Worm (Caenorhabditis elegans): ENCODE measurements around the gene Y65A5A.2.

Y65A5A.2 gene

ce11 chrIV:16411713-16412112, at the start of gene Y65A5A.2:
TSS of gene Y65A5A.2 (plus strand) at chrIV:16412020.
- TF ChIP-seq mdl-1 (tag; optimal IDR thresholded peaks at IDR 0.05) (no peak), unc-62 (GFP tag; optimal IDR thresholded peaks at IDR 0.05) (no peak), elt-1 (tag; optimal IDR thresholded peaks at IDR 0.05) (no peak), mml-1 (tag; optimal IDR thresholded peaks at IDR 0.05) (no peak), elt-2 (tag; optimal IDR thresholded peaks at IDR 0.05) (no peak)

ce11 chrIV:16364581-16364980, 47.2 kb upstream of the Y65A5A.2 start:
- TF ChIP-seq pqm-1 (tag; optimal IDR thresholded peaks at IDR 0.05) (peak; percentile 4), pha-4 (tag; optimal IDR thresholded peaks at IDR 0.05) (peak; percentile 0), elt-2 (tag; optimal IDR thresholded peaks at IDR 0.05) (peak; percentile 47), daf-12 (tag; optimal IDR thresholded peaks at IDR 0.05) (no peak)

DNA sequence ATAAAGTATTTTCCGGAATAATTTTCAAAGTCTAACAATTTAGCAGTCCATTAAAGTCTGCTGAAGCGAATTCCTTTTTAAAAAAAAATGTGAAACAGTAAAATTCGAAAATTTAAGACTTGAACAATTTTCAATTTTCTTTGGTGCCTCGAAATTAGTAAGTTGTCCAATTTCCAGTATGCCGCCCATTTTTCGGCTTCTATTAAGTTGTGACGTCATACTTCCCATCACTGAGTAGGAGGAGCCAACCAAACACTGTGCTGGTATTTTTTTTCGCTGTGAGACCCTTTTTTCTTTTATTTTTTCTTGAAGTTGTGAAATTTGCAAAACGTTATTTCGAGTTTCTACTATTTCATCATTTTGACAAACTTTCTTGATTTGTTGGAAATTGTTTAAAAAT, 41.2 kb upstream of the Y65A5A.2 start:
- TF ChIP-seq fkh-2 (tag; optimal IDR thresholded peaks at IDR 0.05): no peak
- no peak for TF ChIP-seq lin-39 (tag; optimal IDR thresholded peaks at IDR 0.05)
- TF ChIP-seq hmg-11 (tag; optimal IDR thresholded peaks at IDR 0.05): no peak
- no peak for TF ChIP-seq tbx-2 (tag; optimal IDR thresholded peaks at IDR 0.05)
- TF ChIP-seq aly-2 (tag; optimal IDR thresholded peaks at IDR 0.05): no peak
- no peak for TF ChIP-seq lin-15B (tag; optimal IDR thresholded peaks at IDR 0.05)
- no peak for TF ChIP-seq lsy-12 (tag; optimal IDR thresholded peaks at IDR 0.05)
- no peak for TF ChIP-seq ceh-16 (tag; optimal IDR thresholded peaks at IDR 0.05)
- no peak for TF ChIP-seq pqm-1 (tag; optimal IDR thresholded peaks at IDR 0.05)
- no peak for TF ChIP-seq ceh-82 (tag; optimal IDR thresholded peaks at IDR 0.05)
- TF ChIP-seq ZK546.5 (tag; optimal IDR thresholded peaks at IDR 0.05): no peak
- no peak for TF ChIP-seq unc-62 (GFP tag; optimal IDR thresholded peaks at IDR 0.05)
- no peak for TF ChIP-seq nfya-1 (tag; optimal IDR thresholded peaks at IDR 0.05; ENCODE audit: insufficient read depth)
- TF ChIP-seq elt-2 (tag; optimal IDR thresholded peaks at IDR 0.05): no peak
- TF ChIP-seq snpc-4 (tag; optimal IDR thresholded peaks at IDR 0.05): no peak
- TF ChIP-seq eor-1 (tag; optimal IDR thresholded peaks at IDR 0.05): no peak
- TF ChIP-seq nhr-77 (tag; optimal IDR thresholded peaks at IDR 0.05): no peak
- TF ChIP-seq nhr-25 (tag; optimal IDR thresholded peaks at IDR 0.05): no peak

ce11 chrIV:16377942-16378341, 33.9 kb upstream of the Y65A5A.2 start:
- TF ChIP-seq daf-12 (tag; optimal IDR thresholded peaks at IDR 0.05): no peak
- TF ChIP-seq ceh-28 (tag; optimal IDR thresholded peaks at IDR 0.05): no peak
- no peak for TF ChIP-seq mdl-1 (tag; optimal IDR thresholded peaks at IDR 0.05)
- TF ChIP-seq sea-2 (GFP tag; optimal IDR thresholded peaks at IDR 0.05): no peak
- TF ChIP-seq ceh-16 (tag; optimal IDR thresholded peaks at IDR 0.05): no peak
- TF ChIP-seq lin-39 (tag; optimal IDR thresholded peaks at IDR 0.05): no peak
- no peak for TF ChIP-seq egl-27 (tag; optimal IDR thresholded peaks at IDR 0.05)
- no peak for TF ChIP-seq unc-39 (tag; optimal IDR thresholded peaks at IDR 0.05)
- no peak for TF ChIP-seq ZK546.5 (tag; optimal IDR thresholded peaks at IDR 0.05)

- no peak for TF ChIP-seq ceh-9 (tag; optimal IDR thresholded peaks at IDR 0.05)
- no peak for TF ChIP-seq fkh-10 (GFP tag; optimal IDR thresholded peaks at IDR 0.05)
- no peak for TF ChIP-seq tbx-2 (tag; optimal IDR thresholded peaks at IDR 0.05)
- TF ChIP-seq pha-4 (tag; optimal IDR thresholded peaks at IDR 0.05): no peak
- TF ChIP-seq eor-1 (tag; optimal IDR thresholded peaks at IDR 0.05): no peak
- TF ChIP-seq nhr-77 (tag; optimal IDR thresholded peaks at IDR 0.05): no peak
- TF ChIP-seq nhr-11 (tag; optimal IDR thresholded peaks at IDR 0.05): no peak
- TF ChIP-seq ama-1 (optimal IDR thresholded peaks at IDR 0.05): no peak
- no peak for TF ChIP-seq sea-2 (GFP tag; optimal IDR thresholded peaks at IDR 0.05)
- no peak for TF ChIP-seq nfya-1 (tag; optimal IDR thresholded peaks at IDR 0.05; ENCODE audit: insufficient read depth)
- TF ChIP-seq unc-39 (tag; optimal IDR thresholded peaks at IDR 0.05): no peak
- TF ChIP-seq elt-1 (tag; optimal IDR thresholded peaks at IDR 0.05): no peak
- no peak for TF ChIP-seq jun-1 (tag; optimal IDR thresholded peaks at IDR 0.05)
- TF ChIP-seq mdl-1 (tag; optimal IDR thresholded peaks at IDR 0.05): no peak
- TF ChIP-seq ceh-28 (tag; optimal IDR thresholded peaks at IDR 0.05): no peak
- TF ChIP-seq lin-15B (tag; optimal IDR thresholded peaks at IDR 0.05): no peak
- no peak for TF ChIP-seq nhr-76 (tag; optimal IDR thresholded peaks at IDR 0.05)
These were observed 31.5 kb upstream of the Y65A5A.2 start for ce11 chrIV:16380278-16380677.

- TF ChIP-seq skn-1 (tag; optimal IDR thresholded peaks at IDR 0.05): no peak
- no peak for TF ChIP-seq pqm-1 (tag; optimal IDR thresholded peaks at IDR 0.05)
- TF ChIP-seq nhr-23 (tag; optimal IDR thresholded peaks at IDR 0.05): no peak
- TF ChIP-seq jun-1 (tag; optimal IDR thresholded peaks at IDR 0.05): no peak
- no peak for TF ChIP-seq nhr-43 (tag; optimal IDR thresholded peaks at IDR 0.05; ENCODE audit: poor library complexity, severe bottlenecking)
- TF ChIP-seq nhr-25 (tag; optimal IDR thresholded peaks at IDR 0.05): no peak
- no peak for TF ChIP-seq egl-27 (tag; optimal IDR thresholded peaks at IDR 0.05)
These were observed 30.9 kb upstream of the Y65A5A.2 start for ce11 chrIV:16380937-16381336.
